Worm (Caenorhabditis elegans): ENCODE results near the gene cnk-1.

DNA sequence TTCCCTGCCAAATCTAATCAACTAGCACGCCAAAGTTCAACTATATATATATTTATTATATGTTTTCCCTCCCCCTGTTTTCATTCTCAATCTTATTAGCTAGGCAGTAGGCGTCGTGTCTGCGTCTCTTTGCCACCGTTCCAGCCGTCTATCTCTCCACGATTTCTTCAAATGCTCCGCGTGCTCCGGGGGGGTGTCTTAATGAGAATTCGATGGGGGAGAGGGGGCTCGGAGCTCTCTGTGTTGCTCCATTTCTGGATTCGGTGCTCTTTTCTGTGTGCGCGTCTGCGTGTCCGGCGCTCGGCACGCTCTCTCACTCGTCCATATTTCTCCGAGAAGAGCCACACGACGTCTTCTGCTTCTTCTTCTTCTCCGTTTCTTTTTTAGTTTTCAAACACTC, 13.2 kb downstream of the cnk-1 start:
- TF ChIP-seq ceh-13 (GFP tag; optimal IDR thresholded peaks at IDR 0.05) (no peak), aly-1 (tag; optimal IDR thresholded peaks at IDR 0.05) (no peak), F13C5.2 (tag; optimal IDR thresholded peaks at IDR 0.05) (no peak), tra-4 (tag; optimal IDR thresholded peaks at IDR 0.05) (no peak), ceh-36 (tag; optimal IDR thresholded peaks at IDR 0.05) (no peak), tbx-37 (GFP tag; conservative IDR thresholded peaks at IDR 0.05) (no peak), pes-1 (GFP tag; IDR thresholded peaks at IDR 0.05) (no peak), ama-1 (optimal IDR thresholded peaks at IDR 0.05) (no peak), B0310.2 (tag; optimal IDR thresholded peaks at IDR 0.05) (no peak)
